Worm (Caenorhabditis elegans): Measurements from ENCODE around the gene C37C3.10.

ce11 chrV:7853900-7854299 lies 9.0 kb downstream of the C37C3.10 start:
- no peak for TF ChIP-seq nhr-12 (tag; optimal IDR thresholded peaks at IDR 0.05)
- no peak for TF ChIP-seq unc-62 (GFP tag; optimal IDR thresholded peaks at IDR 0.05)
- TF ChIP-seq nhr-28 (tag; optimal IDR thresholded peaks at IDR 0.05) = no peak
- no peak for TF ChIP-seq lin-13 (tag; optimal IDR thresholded peaks at IDR 0.05)
- no peak for TF ChIP-seq sptf-1 (tag; optimal IDR thresholded peaks at IDR 0.05)
- peak; percentile 27 for TF ChIP-seq mep-1 (tag; optimal IDR thresholded peaks at IDR 0.05)
- no peak for TF ChIP-seq lsy-2 (tag; optimal IDR thresholded peaks at IDR 0.05)
- no peak for TF ChIP-seq pha-4 (tag; optimal IDR thresholded peaks at IDR 0.05)
- no peak for TF ChIP-seq nhr-2 (tag; optimal IDR thresholded peaks at IDR 0.05)
- no peak for TF ChIP-seq lin-32 (GFP tag; optimal IDR thresholded peaks at IDR 0.05)
- TF ChIP-seq ztf-11 (tag; optimal IDR thresholded peaks at IDR 0.05) = no peak
